Fruit fly (Drosophila melanogaster) whole organism, embryonic: Measurements from ENCODE around the gene CG9338.

ENCODE experiments used
- Aef1 ChIP-seq: fragments of 200-800 bp; sonication (Bioruptor generic); IDR thresholded peaks from 3 replicates; pipeline ENCODE4 v1.3.6; 2022; ENCODE audit warnings: missing biosample characterization, missing genetic modification characterization
- CG11085 ChIP-seq: fragments of 200-800 bp; sonication (Bioruptor generic); IDR thresholded peaks from 2 replicates; pipeline ENCODE4 v1.3.6; 2022; ENCODE audit warnings: missing biosample characterization, missing genetic modification characterization
- CG12219 ChIP-seq: fragments of 200-800 bp; sonication (Bioruptor generic); optimal IDR thresholded peaks from 3 replicates; lab custom pipeline; 2018; ENCODE audit warnings: missing biosample characterization, mild to moderate bottlenecking, missing genetic modification characterization
- CG12236 ChIP-seq: fragments of 200-800 bp; sonication (Bioruptor generic); optimal IDR thresholded peaks from 2 replicates; lab custom pipeline; 2016; ENCODE audit warnings: missing biosample characterization, missing genetic modification characterization
- CG1529 ChIP-seq: fragments of 200-800 bp; sonication (Bioruptor generic); optimal IDR thresholded peaks from 3 replicates; lab custom pipeline; 2018; ENCODE audit warnings: missing biosample characterization, missing genetic modification characterization
- CG1602 ChIP-seq: fragments of 200-800 bp; sonication (Bioruptor generic); optimal IDR thresholded peaks from 3 replicates; lab custom pipeline; 2016; ENCODE audit warnings: missing biosample characterization, missing genetic modification characterization
- CG1647 ChIP-seq: fragments of 200-800 bp; sonication (Bioruptor generic); optimal IDR thresholded peaks from 3 replicates; lab custom pipeline; 2016; ENCODE audit warnings: missing biosample characterization, missing genetic modification characterization
- CG17359 ChIP-seq: fragments of 200-800 bp; sonication (Bioruptor generic); optimal IDR thresholded peaks from 3 replicates; lab custom pipeline; 2018; ENCODE audit warnings: missing biosample characterization, mild to moderate bottlenecking, missing genetic modification characterization, moderate library complexity
- CG1832 ChIP-seq: fragments of 200-800 bp; sonication (Bioruptor generic); optimal IDR thresholded peaks from 2 replicates; lab custom pipeline; 2017; ENCODE audit warnings: missing biosample characterization, mild to moderate bottlenecking, missing genetic modification characterization, inconsistent platforms
- CG30431 ChIP-seq: fragments of 200-800 bp; sonication (Bioruptor generic); optimal IDR thresholded peaks from 2 replicates; lab custom pipeline; 2017; ENCODE audit warnings: missing biosample characterization, missing genetic modification characterization
- CG3838 ChIP-seq: fragments of 200-800 bp; sonication (Bioruptor generic); optimal IDR thresholded peaks from 3 replicates; lab custom pipeline; 2016; ENCODE audit warnings: missing biosample characterization, missing genetic modification characterization
- CG3847 ChIP-seq: fragments of 200-800 bp; sonication (Bioruptor generic); IDR thresholded peaks from 2 replicates; pipeline ENCODE4 v1.3.6; 2022; ENCODE audit warnings: missing biosample characterization, missing genetic modification characterization
- CG4820 ChIP-seq: fragments of 200-800 bp; sonication (Bioruptor generic); optimal IDR thresholded peaks from 3 replicates; lab custom pipeline; 2016; ENCODE audit warnings: missing biosample characterization, missing genetic modification characterization
- CG5245 ChIP-seq: fragments of 200-800 bp; sonication (Bioruptor generic); optimal IDR thresholded peaks from 3 replicates; lab custom pipeline; 2016; ENCODE audit warnings: missing biosample characterization, missing genetic modification characterization
- CG7786 ChIP-seq: fragments of 200-800 bp; sonication (Bioruptor generic); optimal IDR thresholded peaks from 2 replicates; lab custom pipeline; 2016; ENCODE audit warnings: missing biosample characterization, missing genetic modification characterization
- CG8944 ChIP-seq: fragments of 200-800 bp; sonication (Bioruptor generic); optimal IDR thresholded peaks from 3 replicates; lab custom pipeline; 2016; ENCODE audit warnings: missing biosample characterization, missing genetic modification characterization
- Camta ChIP-seq: fragments of 200-800 bp; sonication (Bioruptor generic); optimal IDR thresholded peaks from 2 replicates; lab custom pipeline; 2016; ENCODE audit warnings: missing biosample characterization, missing genetic modification characterization
- Chrac-16 ChIP-seq: fragments of 200-800 bp; sonication (Bioruptor generic); optimal IDR thresholded peaks from 3 replicates; lab custom pipeline; 2016; ENCODE audit warnings: missing biosample characterization, missing genetic modification characterization
- CrebB ChIP-seq: fragments of 200-800 bp; sonication (Bioruptor generic); optimal IDR thresholded peaks from 3 replicates; lab custom pipeline; 2018; ENCODE audit warnings: missing biosample characterization, mild to moderate bottlenecking, missing genetic modification characterization
- D19A ChIP-seq: fragments of 200-800 bp; optimal IDR thresholded peaks from 3 replicates; lab custom pipeline; 2019; ENCODE audit warnings: missing biosample characterization, mild to moderate bottlenecking, missing genetic modification characterization, moderate library complexity
- Dip2 ChIP-seq: fragments of 200-800 bp; sonication (Bioruptor generic); IDR thresholded peaks from 2 replicates; pipeline ENCODE4 v1.3.6; 2022; ENCODE audit warnings: missing biosample characterization, missing genetic modification characterization
- Dip3 ChIP-seq: fragments of 200-800 bp; sonication (Bioruptor generic); optimal IDR thresholded peaks from 3 replicates; lab custom pipeline; 2016; ENCODE audit warnings: missing biosample characterization, missing genetic modification characterization
- Dref ChIP-seq: fragments of 200-800 bp; sonication (Bioruptor generic); IDR thresholded peaks from 2 replicates; pipeline ENCODE4 v1.3.6; 2022; ENCODE audit warnings: missing biosample characterization, missing genetic modification characterization
- Hey ChIP-seq: fragments of 200-800 bp; sonication (Bioruptor generic); optimal IDR thresholded peaks from 3 replicates; lab custom pipeline; 2018; ENCODE audit warnings: missing biosample characterization, mild to moderate bottlenecking, missing genetic modification characterization
- Lim3 ChIP-seq: fragments of 200-800 bp; sonication (Bioruptor generic); IDR thresholded peaks from 2 replicates; pipeline ENCODE4 v1.3.6; 2022; ENCODE audit warnings: missing biosample characterization, missing genetic modification characterization
- Mad ChIP-seq: fragments of 200-800 bp; sonication (Bioruptor generic); optimal IDR thresholded peaks from 2 replicates; lab custom pipeline; 2016; ENCODE audit warnings: missing biosample characterization, missing genetic modification characterization
- Mrtf ChIP-seq: fragments of 200-800 bp; sonication (Bioruptor generic); IDR thresholded peaks from 3 replicates; pipeline ENCODE4 v1.3.6; 2022; ENCODE audit warnings: missing biosample characterization, missing genetic modification characterization
- NFAT ChIP-seq: fragments of 200-800 bp; sonication (Bioruptor generic); IDR thresholded peaks from 2 replicates; pipeline ENCODE4 v1.3.6; 2022; ENCODE audit warnings: missing biosample characterization, missing genetic modification characterization
- Rfx ChIP-seq: fragments of 200-800 bp; sonication (Bioruptor generic); IDR thresholded peaks from 2 replicates; pipeline ENCODE4 v1.3.6; 2022; ENCODE audit warnings: missing biosample characterization, missing genetic modification characterization
- Spps ChIP-seq: fragments of 200-800 bp; sonication (Bioruptor generic); optimal IDR thresholded peaks from 2 replicates; lab custom pipeline; 2018; ENCODE audit warnings: missing biosample characterization, mild to moderate bottlenecking, missing genetic modification characterization
- Usf ChIP-seq: fragments of 200-800 bp; sonication (Bioruptor generic); optimal IDR thresholded peaks from 2 replicates; lab custom pipeline; 2017; ENCODE audit warnings: missing genotype, missing biosample characterization, missing genetic modification characterization
- amos ChIP-seq: fragments of 200-800 bp; sonication (Bioruptor generic); IDR thresholded peaks from 2 replicates; pipeline ENCODE4 v1.3.6; 2022; ENCODE audit warnings: missing biosample characterization, missing genetic modification characterization; ENCODE audit not compliant: partially characterized antibody
- br ChIP-seq: fragments of >200 bp; optimal IDR thresholded peaks from 2 replicates; lab custom pipeline; 2017
- cato ChIP-seq: fragments of 200-800 bp; sonication (Bioruptor generic); optimal IDR thresholded peaks from 2 replicates; lab custom pipeline; 2016; ENCODE audit warnings: missing biosample characterization, missing genetic modification characterization, borderline replicate concordance
- corto ChIP-seq: fragments of 200-800 bp; sonication (Bioruptor generic); optimal IDR thresholded peaks from 2 replicates; lab custom pipeline; 2016; ENCODE audit warnings: missing biosample characterization, mild to moderate bottlenecking, missing genetic modification characterization, moderate library complexity
- crc ChIP-seq: fragments of 200-800 bp; sonication (Bioruptor generic); optimal IDR thresholded peaks from 2 replicates; lab custom pipeline; 2016; ENCODE audit warnings: missing biosample characterization, missing genetic modification characterization
- en ChIP-seq: fragments of 200-800 bp; sonication (Bioruptor generic); optimal IDR thresholded peaks from 2 replicates; lab custom pipeline; 2016; ENCODE audit warnings: missing biosample characterization, missing genetic modification characterization
- eve ChIP-seq, 2 experiments: fragments of >200 bp; optimal IDR thresholded peaks; 2 replicates each; lab custom pipeline; 2017; ENCODE audit warnings: missing biosample characterization in 2 of 2, missing genetic modification characterization in 2 of 2
- fd3F ChIP-seq: fragments of 200-800 bp; sonication (Bioruptor generic); optimal IDR thresholded peaks from 2 replicates; lab custom pipeline; 2018; ENCODE audit warnings: missing biosample characterization, mild to moderate bottlenecking, missing genetic modification characterization, moderate library complexity
- hth ChIP-seq: fragments of >200 bp; optimal IDR thresholded peaks from 2 replicates; lab custom pipeline; 2017; ENCODE audit warnings: inconsistent platforms
- insv ChIP-seq, 2 experiments: fragments of 200-800 bp; sonication (Bioruptor generic); optimal IDR thresholded peaks; 3 replicates each; lab custom pipeline; 2016 to 2018; ENCODE audit warnings: missing biosample characterization in 2 of 2, missing genetic modification characterization in 2 of 2
- jigr1 ChIP-seq: fragments of 200-800 bp; sonication (Bioruptor generic); IDR thresholded peaks from 3 replicates; pipeline ENCODE4 v1.3.6; 2022; ENCODE audit warnings: missing biosample characterization, missing genetic modification characterization
- mam ChIP-seq: fragments of 200-800 bp; sonication (Bioruptor generic); optimal IDR thresholded peaks from 3 replicates; lab custom pipeline; 2016; ENCODE audit warnings: missing biosample characterization, missing genetic modification characterization
- pfk ChIP-seq: fragments of 200-800 bp; sonication (Bioruptor generic); optimal IDR thresholded peaks from 2 replicates; lab custom pipeline; 2018; ENCODE audit warnings: missing biosample characterization, mild to moderate bottlenecking, missing genetic modification characterization, moderate library complexity
- salm ChIP-seq: fragments of 200-800 bp; sonication (Bioruptor generic); optimal IDR thresholded peaks from 2 replicates; lab custom pipeline; 2018; ENCODE audit warnings: missing biosample characterization, mild to moderate bottlenecking, missing genetic modification characterization
- shn ChIP-seq: fragments of 200-800 bp; sonication (Bioruptor generic); optimal IDR thresholded peaks from 3 replicates; lab custom pipeline; 2016; ENCODE audit warnings: missing biosample characterization, missing genetic modification characterization
- sima ChIP-seq: fragments of 200-800 bp; sonication (Bioruptor generic); optimal IDR thresholded peaks from 2 replicates; lab custom pipeline; 2016; ENCODE audit warnings: missing biosample characterization, missing genetic modification characterization
- sna ChIP-seq: fragments of 200-800 bp; sonication (Bioruptor generic); IDR thresholded peaks from 2 replicates; pipeline ENCODE4 v1.3.6; 2022; ENCODE audit warnings: missing biosample characterization, missing genetic modification characterization; ENCODE audit not compliant: partially characterized antibody
- so ChIP-seq: fragments of 200-800 bp; sonication (Bioruptor generic); IDR thresholded peaks from 3 replicates; pipeline ENCODE4 v1.3.6; 2022; ENCODE audit warnings: missing biosample characterization, missing genetic modification characterization
- tin ChIP-seq: fragments of 200-800 bp; sonication (Bioruptor generic); optimal IDR thresholded peaks from 3 replicates; lab custom pipeline; 2016; ENCODE audit warnings: missing biosample characterization, missing genetic modification characterization
- trem ChIP-seq: fragments of 200-800 bp; optimal IDR thresholded peaks from 3 replicates; lab custom pipeline; 2019; ENCODE audit warnings: missing biosample characterization, mild to moderate bottlenecking, missing genetic modification characterization, moderate library complexity
- trh ChIP-seq: fragments of 200-800 bp; sonication (Bioruptor generic); optimal IDR thresholded peaks from 2 replicates; lab custom pipeline; 2016; ENCODE audit warnings: missing biosample characterization, missing genetic modification characterization
- unc-4 ChIP-seq: fragments of 200-800 bp; sonication (Bioruptor generic); IDR thresholded peaks from 2 replicates; pipeline ENCODE4 v1.3.6; 2022; ENCODE audit warnings: missing biosample characterization, missing genetic modification characterization; ENCODE audit not compliant: partially characterized antibody
- vfl ChIP-seq: fragments of 200-800 bp; sonication (Bioruptor generic); optimal IDR thresholded peaks from 2 replicates; lab custom pipeline; 2016; ENCODE audit warnings: missing biosample characterization, missing genetic modification characterization

CG9338 gene

dm6 chr2L:20831060-20831459 lies 34.0 kb upstream of the CG9338 start, which contains the start of gene CG31674 (continued):
- TF ChIP-seq salm (tag; lab: Kevin White, UChicago) (no peak), fd3F (GFP tag; lab: Kevin White, UChicago) (no peak), Spps (no peak), insv (GFP tag; optimal IDR thresholded peaks at IDR 0.05; lab: Kevin White, UChicago) (no peak), Aef1 (no peak), Dip3 (GFP tag; lab: Kevin White, UChicago) (no peak), CG5245 (no peak), shn (no peak), pfk (GFP tag; lab: Kevin White, UChicago) (no peak), CG7786 (GFP tag; lab: Kevin White, UChicago) (no peak), unc-4 (GFP tag; lab: Robert Waterston, UW) (0 out of 2 replicates have a peak, but pooled peaks have one; percentile 15), amos (GFP tag; lab: Robert Waterston, UW) (no peak; the same call in 1 of the 2 replicates), jigr1 (GFP tag; lab: Robert Waterston, UW) (no peak), sna (no peak), CG1832 (GFP tag; lab: Kevin White, UChicago) (no peak), Mrtf (no peak), crc (GFP tag; lab: Kevin White, UChicago) (no peak), so (GFP tag; lab: Robert Waterston, UW) (no peak), CG1647 (GFP tag; lab: Kevin White, UChicago) (no peak), corto (GFP tag; lab: Kevin White, UChicago) (no peak), trh (GFP tag; lab: Kevin White, UChicago) (no peak), Lim3 (GFP tag; lab: Robert Waterston, UW) (no peak), cato (GFP tag; lab: Kevin White, UChicago) (no peak), sima (GFP tag; lab: Kevin White, UChicago) (no peak), trem (no peak), br (lab: Kevin White, UChicago) (no peak), Mad (GFP tag; lab: Kevin White, UChicago) (no peak), Hey (tag; lab: Kevin White, UChicago) (no peak), Usf (GFP tag; lab: Kevin White, UChicago) (no peak), vfl (GFP tag; lab: Kevin White, UChicago) (no peak), CG30431 (GFP tag; lab: Kevin White, UChicago) (no peak), CG8944 (no peak), Dip2 (no peak), Dref (GFP tag; lab: Robert Waterston, UW) (no peak), D19A (tag; lab: Kevin White, UChicago) (peak; percentile 81), NFAT (GFP tag; lab: Robert Waterston, UW) (peak; percentile 13; the same call in 1 of the 2 replicates), en (GFP tag; lab: Kevin White, UChicago) (no peak), Camta (no peak), CG3847 (GFP tag; lab: Robert Waterston, UW) (no peak), CG3838 (GFP tag; lab: Kevin White, UChicago) (no peak), CG17359 (peak; percentile 20), Chrac-16 (no peak), CG1529 (no peak), hth (lab: Kevin White, UChicago) (no peak), Rfx (GFP tag; lab: Robert Waterston, UW) (peak; percentile 21; the same call in 1 of the 2 replicates), CG1602 (no peak), tin (GFP tag; lab: Kevin White, UChicago) (no peak), mam (GFP tag; lab: Kevin White, UChicago) (no peak), CrebB (tag; lab: Kevin White, UChicago) (no peak), eve (GFP tag; optimal IDR thresholded peaks at IDR 0.05; lab: Kevin White, UChicago) (peak in 1 of 2 experiments; percentile 59), CG11085 (GFP tag; lab: Robert Waterston, UW) (no peak), CG12219 (GFP tag; lab: Kevin White, UChicago) (no peak), CG12236 (no peak), CG4820 (GFP tag; lab: Kevin White, UChicago) (no peak)
